Fruit fly (Drosophila melanogaster) whole organism, prepupa: ENCODE data around the gene CG5888.

Experiments
- CG11902 ChIP-seq: fragments of 200-800 bp; sonication (Bioruptor generic); optimal IDR thresholded peaks from 3 replicates; lab custom pipeline; 2016; ENCODE audit warnings: missing biosample characterization, missing genetic modification characterization
- Gug ChIP-seq: fragments of 200-800 bp; sonication (Bioruptor generic); IDR thresholded peaks from 2 replicates; pipeline ENCODE4 v1.3.6; 2022; ENCODE audit warnings: missing biosample characterization, missing genetic modification characterization
- Hr38 ChIP-seq: sonication (Bioruptor generic); optimal IDR thresholded peaks from 2 replicates; lab custom pipeline; 2016; ENCODE audit warnings: missing biosample characterization, missing genetic modification characterization
- Hr39 ChIP-seq: fragments of 200-800 bp; sonication (Bioruptor generic); optimal IDR thresholded peaks from 2 replicates; lab custom pipeline; 2016; ENCODE audit warnings: missing biosample characterization, missing genetic modification characterization
- Hr4 ChIP-seq: fragments of 200-800 bp; sonication (Bioruptor generic); optimal IDR thresholded peaks from 3 replicates; lab custom pipeline; 2016; ENCODE audit warnings: missing biosample characterization, missing genetic modification characterization
- Sox15 ChIP-seq: fragments of 200-800 bp; sonication (Bioruptor generic); optimal IDR thresholded peaks from 3 replicates; lab custom pipeline; 2016; ENCODE audit warnings: missing biosample characterization, missing genetic modification characterization
- dac ChIP-seq: fragments of 200-800 bp; sonication (Bioruptor generic); optimal IDR thresholded peaks from 2 replicates; lab custom pipeline; 2017; ENCODE audit warnings: missing biosample characterization, mild to moderate bottlenecking, missing genetic modification characterization
- esn ChIP-seq: fragments of 200-800 bp; sonication (Bioruptor generic); optimal IDR thresholded peaks from 2 replicates; lab custom pipeline; 2016; ENCODE audit warnings: missing biosample characterization, mild to moderate bottlenecking, missing genetic modification characterization, moderate library complexity
- net ChIP-seq: fragments of 200-800 bp; sonication (Bioruptor generic); optimal IDR thresholded peaks from 3 replicates; lab custom pipeline; 2016; ENCODE audit warnings: missing biosample characterization, missing genetic modification characterization
- pdm3 ChIP-seq: fragments of 200-800 bp; sonication (Bioruptor generic); optimal IDR thresholded peaks from 3 replicates; lab custom pipeline; 2016; ENCODE audit warnings: missing biosample characterization, missing genetic modification characterization
- topi ChIP-seq: fragments of 200-800 bp; sonication (Bioruptor generic); optimal IDR thresholded peaks from 3 replicates; lab custom pipeline; 2016; ENCODE audit warnings: missing biosample characterization, missing genetic modification characterization

dm6 chr2L:16451858-16452257 is 3.6 kb upstream of the CG5888 start:
- TF ChIP-seq net (no peak), Sox15 (GFP tag; lab: Kevin White, UChicago) (no peak), topi (GFP tag; lab: Kevin White, UChicago) (no peak), CG11902 (GFP tag; lab: Kevin White, UChicago) (no peak), Hr39 (GFP tag; lab: Kevin White, UChicago) (no peak), Hr4 (no peak), dac (GFP tag; lab: Kevin White, UChicago) (no peak), Gug (GFP tag; lab: Robert Waterston, UW) (no peak), esn (GFP tag; lab: Kevin White, UChicago) (no peak), pdm3 (GFP tag; lab: Kevin White, UChicago) (no peak), Hr38 (no peak)
